Fruit fly (Drosophila melanogaster): ENCODE data around the gene CG3345.

The CG3345 gene

dm6 chr2L:294452-295362, 25.8 kb downstream of the CG3345 start, which contains the start of the genes U2af38 and Stip1:
U2af38 (minus strand) TSS chr2L:294681.
Stip1 (plus strand) TSS chr2L:295122.
- TF ChIP-seq EcR (GFP tag; optimal IDR thresholded peaks at IDR 0.05) (peak; percentile 73 to 94), psq (optimal IDR thresholded peaks at IDR 0.05) (no peak)

dm6 chr2L:297480-298284, 28.8 kb downstream of the CG3345 start, which contains the start of gene Pi3K21B:
Pi3K21B (plus strand) TSS chr2L:297880.
- TF ChIP-seq EcR (GFP tag; optimal IDR thresholded peaks at IDR 0.05), result no peak

dm6 chr2L:298285-298644, 29.4 kb downstream of the CG3345 start:
- TF ChIP-seq pan (optimal IDR thresholded peaks at IDR 0.05) (no peak), EcR (GFP tag; optimal IDR thresholded peaks at IDR 0.05) (no peak), Dll (optimal IDR thresholded peaks at IDR 0.05) (no peak), psq (optimal IDR thresholded peaks at IDR 0.05) (no peak), CG8478 (optimal IDR thresholded peaks at IDR 0.05) (no peak)

- TF ChIP-seq Dll (optimal IDR thresholded peaks at IDR 0.05), result no peak
- no peak for TF ChIP-seq EcR (GFP tag; optimal IDR thresholded peaks at IDR 0.05)
- TF ChIP-seq pan (optimal IDR thresholded peaks at IDR 0.05), result no peak
- TF ChIP-seq usp (GFP tag; optimal IDR thresholded peaks at IDR 0.05), result no peak
- no peak for TF ChIP-seq CG8478 (optimal IDR thresholded peaks at IDR 0.05)
- TF ChIP-seq psq (optimal IDR thresholded peaks at IDR 0.05), result no peak
Measured at dm6 chr2L:299038-299437, 30.1 kb downstream of the CG3345 start.

- TF ChIP-seq CG8478 (optimal IDR thresholded peaks at IDR 0.05) (no peak), pan (optimal IDR thresholded peaks at IDR 0.05) (no peak), Dll (optimal IDR thresholded peaks at IDR 0.05) (no peak), psq (optimal IDR thresholded peaks at IDR 0.05) (no peak), EcR (GFP tag; optimal IDR thresholded peaks at IDR 0.05) (no peak), usp (GFP tag; optimal IDR thresholded peaks at IDR 0.05) (no peak)
Measured at dm6 chr2L:300006-300405, 31.1 kb downstream of the CG3345 start.

- TF ChIP-seq EcR (GFP tag; optimal IDR thresholded peaks at IDR 0.05) (no peak), pan (optimal IDR thresholded peaks at IDR 0.05) (no peak), CG8478 (optimal IDR thresholded peaks at IDR 0.05) (no peak), Dll (optimal IDR thresholded peaks at IDR 0.05) (no peak), psq (optimal IDR thresholded peaks at IDR 0.05) (no peak), usp (GFP tag; optimal IDR thresholded peaks at IDR 0.05) (no peak)
Measured at dm6 chr2L:300877-301706, 32.2 kb downstream of the CG3345 start.

- TF ChIP-seq psq (optimal IDR thresholded peaks at IDR 0.05) (no peak), Dll (optimal IDR thresholded peaks at IDR 0.05) (no peak), pan (optimal IDR thresholded peaks at IDR 0.05) (no peak), usp (GFP tag; optimal IDR thresholded peaks at IDR 0.05) (no peak), CG8478 (optimal IDR thresholded peaks at IDR 0.05) (no peak), EcR (GFP tag; optimal IDR thresholded peaks at IDR 0.05) (no peak)
Measured at dm6 chr2L:303306-303962, 34.5 kb downstream of the CG3345 start.

- no peak for TF ChIP-seq usp (GFP tag; optimal IDR thresholded peaks at IDR 0.05)
- no peak for TF ChIP-seq EcR (GFP tag; optimal IDR thresholded peaks at IDR 0.05)
- TF ChIP-seq CG8478 (optimal IDR thresholded peaks at IDR 0.05), result no peak
- no peak for TF ChIP-seq pan (optimal IDR thresholded peaks at IDR 0.05)
- no peak for TF ChIP-seq psq (optimal IDR thresholded peaks at IDR 0.05)
- TF ChIP-seq Dll (optimal IDR thresholded peaks at IDR 0.05), result no peak
Measured at dm6 chr2L:305198-305597, 36.3 kb downstream of the CG3345 start.

- TF ChIP-seq Dll (optimal IDR thresholded peaks at IDR 0.05), result no peak
- no peak for TF ChIP-seq usp (GFP tag; optimal IDR thresholded peaks at IDR 0.05)
- no peak for TF ChIP-seq psq (optimal IDR thresholded peaks at IDR 0.05)
- TF ChIP-seq CG8478 (optimal IDR thresholded peaks at IDR 0.05), result no peak
Measured at dm6 chr2L:305646-306045, 36.8 kb downstream of the CG3345 start, which contains the start of gene Plc21C. Plc21C (plus strand) TSS chr2L:305935.

dm6 chr2L:306188-306927, 37.5 kb downstream of the CG3345 start:
- TF ChIP-seq Dll (optimal IDR thresholded peaks at IDR 0.05) (no peak), CG8478 (optimal IDR thresholded peaks at IDR 0.05) (no peak), usp (GFP tag; optimal IDR thresholded peaks at IDR 0.05) (no peak), EcR (GFP tag; optimal IDR thresholded peaks at IDR 0.05) (no peak), psq (optimal IDR thresholded peaks at IDR 0.05) (no peak), pan (optimal IDR thresholded peaks at IDR 0.05) (no peak)

dm6 chr2L:307129-307528, 38.2 kb downstream of the CG3345 start:
- no peak for TF ChIP-seq psq (optimal IDR thresholded peaks at IDR 0.05)
- TF ChIP-seq Dll (optimal IDR thresholded peaks at IDR 0.05), result no peak
- TF ChIP-seq usp (GFP tag; optimal IDR thresholded peaks at IDR 0.05), result no peak
- no peak for TF ChIP-seq EcR (GFP tag; optimal IDR thresholded peaks at IDR 0.05)
- TF ChIP-seq CG8478 (optimal IDR thresholded peaks at IDR 0.05), result no peak
- no peak for TF ChIP-seq pan (optimal IDR thresholded peaks at IDR 0.05)
